Fruit fly (Drosophila melanogaster): Measurements from ENCODE around the gene Rel.
A peak's percentile ranks its signal among the peaks of the same experiment; 100 is the strongest.

The Rel gene

dm6 chr3R:9038652-9039051, 9.1 kb downstream of the Rel start, which contains the start of gene hyx (continued):
- TF ChIP-seq gsb-n (tag; optimal IDR thresholded peaks at IDR 0.05) (no peak), so (GFP tag; IDR thresholded peaks at IDR 0.05) (no peak), CG15696 (tag; optimal IDR thresholded peaks at IDR 0.05) (peak; percentile 3), CG31224 (GFP tag; IDR thresholded peaks at IDR 0.05) (no peak), psq (GFP tag; optimal IDR thresholded peaks at IDR 0.05) (no peak), kah (GFP tag; optimal IDR thresholded peaks at IDR 0.05) (no peak), CG31441 (GFP tag; IDR thresholded peaks at IDR 0.05) (no peak), Eip74EF (GFP tag; optimal IDR thresholded peaks at IDR 0.05) (no peak), slp2 (GFP tag; optimal IDR thresholded peaks at IDR 0.05) (no peak), bowl (GFP tag; IDR thresholded peaks at IDR 0.05) (no peak), CG12659 (GFP tag; optimal IDR thresholded peaks at IDR 0.05) (peak; percentile 23), Lpt (GFP tag; optimal IDR thresholded peaks at IDR 0.05) (no peak), Nf-YB (GFP tag; optimal IDR thresholded peaks at IDR 0.05) (no peak), CG3281 (GFP tag; optimal IDR thresholded peaks at IDR 0.05) (peak; percentile 26), Neu2 (GFP tag; optimal IDR thresholded peaks at IDR 0.05; ENCODE audit: borderline replicate concordance) (no peak), CG14860 (GFP tag; IDR thresholded peaks at IDR 0.05; ENCODE audit: partially characterized antibody) (peak; percentile 58), emc (GFP tag; optimal IDR thresholded peaks at IDR 0.05) (no peak), Mes4 (GFP tag; optimal IDR thresholded peaks at IDR 0.05) (no peak), ara (GFP tag; IDR thresholded peaks at IDR 0.05) (no peak), ewg (GFP tag; optimal IDR thresholded peaks at IDR 0.05) (no peak), Ptx1 (GFP tag; IDR thresholded peaks at IDR 0.05) (peak; percentile 48), odd (GFP tag; optimal IDR thresholded peaks at IDR 0.05) (peak; percentile 20), fu2 (GFP tag; optimal IDR thresholded peaks at IDR 0.05) (no peak), her (GFP tag; optimal IDR thresholded peaks at IDR 0.05) (peak; percentile 18), cad (GFP tag; optimal IDR thresholded peaks at IDR 0.05) (no peak), ase (GFP tag; IDR thresholded peaks at IDR 0.05) (0 out of 3 replicates have a peak, but pooled peaks have one; percentile 23), CG7839 (tag; optimal IDR thresholded peaks at IDR 0.05) (no peak), CG33213 (GFP tag; optimal IDR thresholded peaks at IDR 0.05) (peak; percentile 1), gcm2 (GFP tag; optimal IDR thresholded peaks at IDR 0.05) (no peak), ken (GFP tag; IDR thresholded peaks at IDR 0.05) (0 out of 3 replicates have a peak, but pooled peaks have one; percentile 24), seq (GFP tag; IDR thresholded peaks at IDR 0.05) (no peak), Max (GFP tag; optimal IDR thresholded peaks at IDR 0.05) (peak; percentile 17), gsb (GFP tag; IDR thresholded peaks at IDR 0.05) (no peak), tx (GFP tag; optimal IDR thresholded peaks at IDR 0.05) (peak; percentile 14), zfh2 (GFP tag; optimal IDR thresholded peaks at IDR 0.05) (peak; percentile 54), Gug (GFP tag; IDR thresholded peaks at IDR 0.05) (peak; percentile 34; the same call in 1 of the 4 replicates), crc (GFP tag; optimal IDR thresholded peaks at IDR 0.05) (no peak), CG14014 (GFP tag; IDR thresholded peaks at IDR 0.05) (peak; percentile 30; the same call in 1 of the 2 replicates), NFAT (GFP tag; IDR thresholded peaks at IDR 0.05) (peak; percentile 58; the same call in 1 of the 2 replicates), CG13296 (GFP tag; optimal IDR thresholded peaks at IDR 0.05) (peak; percentile 56), CG8290 (GFP tag; optimal IDR thresholded peaks at IDR 0.05) (peak; percentile 27), CG8290 (tag; optimal IDR thresholded peaks at IDR 0.05) (peak in 1 of 2 experiments; percentile 86), CG3847 (GFP tag; IDR thresholded peaks at IDR 0.05) (peak; percentile 25; the same call in 1 of the 2 replicates), Trl (optimal IDR thresholded peaks at IDR 0.05) (no peak), Trl (GFP tag; optimal IDR thresholded peaks at IDR 0.05) (peak; percentile 41), nerfin-1 (tag; optimal IDR thresholded peaks at IDR 0.05) (peak; percentile 91), CG1024 (GFP tag; IDR thresholded peaks at IDR 0.05) (no peak), Fer1 (GFP tag; optimal IDR thresholded peaks at IDR 0.05) (peak; percentile 61), sug (tag; optimal IDR thresholded peaks at IDR 0.05) (peak; percentile 61), ERR (GFP tag; optimal IDR thresholded peaks at IDR 0.05) (peak; percentile 46), luna (GFP tag; optimal IDR thresholded peaks at IDR 0.05) (no peak), CG7987 (GFP tag; optimal IDR thresholded peaks at IDR 0.05) (peak; percentile 11)
